Worm (Caenorhabditis elegans) whole organism, young adult: ENCODE data around the gene fzr-1.

Source experiments
- B0336.3 ChIP-seq: fragments of 200-800 bp; sonication (Bioruptor generic); IDR thresholded peaks from 2 replicates; pipeline ENCODE4 v1.3.6; 2022; ENCODE audit warnings: missing genetic modification characterization, missing compliant biosample characterization
- C06A6.2 ChIP-seq: fragments of 200-800 bp; sonication (Bioruptor generic); conservative IDR thresholded peaks from 2 replicates; pipeline ENCODE4 v1.3.6; 2022; ENCODE audit warnings: missing genetic modification characterization, missing compliant biosample characterization
- F22D6.2 ChIP-seq: sonication (generic microtip); optimal IDR thresholded peaks from 2 replicates; lab custom pipeline; 2016; ENCODE audit warnings: mild to moderate bottlenecking, missing genetic modification characterization, missing compliant biosample characterization
- F23B12.7 ChIP-seq: sonication (generic microtip); optimal IDR thresholded peaks from 2 replicates; lab custom pipeline; 2017; ENCODE audit warnings: missing genetic modification characterization, mild to moderate bottlenecking, missing compliant biosample characterization, antibody characterized with exemption, moderate library complexity; ENCODE audit not compliant: insufficient read depth
- F33H1.4 ChIP-seq: fragments of 200-800 bp; sonication (Bioruptor generic); IDR thresholded peaks from 2 replicates; pipeline ENCODE4 v1.3.6; 2022; ENCODE audit warnings: missing genetic modification reagents, missing genetic modification characterization, missing compliant biosample characterization
- F55B11.4 ChIP-seq: sonication (generic microtip); optimal IDR thresholded peaks from 2 replicates; lab custom pipeline; 2016; ENCODE audit warnings: missing compliant biosample characterization, missing genetic modification characterization, borderline replicate concordance; ENCODE audit not compliant: insufficient read depth
- F57A8.1 ChIP-seq: fragments of 200-800 bp; sonication (Bioruptor generic); optimal IDR thresholded peaks from 2 replicates; lab custom pipeline; 2018; ENCODE audit warnings: mild to moderate bottlenecking, missing genetic modification characterization, moderate library complexity, missing compliant biosample characterization
- F57C9.4 ChIP-seq: sonication (generic microtip); optimal IDR thresholded peaks from 2 replicates; lab custom pipeline; 2017; ENCODE audit warnings: mild to moderate bottlenecking, missing genetic modification characterization, missing compliant biosample characterization
- T26A5.8 ChIP-seq: sonication (generic microtip); optimal IDR thresholded peaks from 2 replicates; lab custom pipeline; 2016; ENCODE audit warnings: missing genetic modification characterization, missing compliant biosample characterization
- Y53F4B.3 ChIP-seq: fragments of 200-800 bp; sonication (Bioruptor generic); IDR thresholded peaks from 2 replicates; pipeline ENCODE4 v1.3.6; 2022; ENCODE audit warnings: missing genetic modification reagents, missing genetic modification characterization, missing compliant biosample characterization
- athp-1 ChIP-seq: sonication (generic microtip); optimal IDR thresholded peaks from 2 replicates; lab custom pipeline; 2017; ENCODE audit warnings: mild to moderate bottlenecking, missing genetic modification characterization, missing compliant biosample characterization
- attf-3 ChIP-seq: fragments of 200-800 bp; sonication (Bioruptor generic); conservative IDR thresholded peaks from 2 replicates; pipeline ENCODE4 v1.3.6; 2022; ENCODE audit warnings: missing genetic modification reagents, missing genetic modification characterization, missing compliant biosample characterization
- bed-1 ChIP-seq: fragments of 200-800 bp; sonication (Bioruptor generic); IDR thresholded peaks from 2 replicates; pipeline ENCODE4 v1.3.6; 2022; ENCODE audit warnings: missing genetic modification reagents, missing genetic modification characterization, missing compliant biosample characterization
- ccch-3 ChIP-seq: fragments of 200-800 bp; sonication (Bioruptor generic); optimal IDR thresholded peaks from 2 replicates; lab custom pipeline; 2018; ENCODE audit warnings: mild to moderate bottlenecking, missing genetic modification characterization, missing compliant biosample characterization
- ceh-58 ChIP-seq: fragments of 200-800 bp; sonication (Bioruptor generic); IDR thresholded peaks from 2 replicates; pipeline ENCODE4 v1.3.6; 2022; ENCODE audit warnings: missing genetic modification characterization, missing compliant biosample characterization
- ceh-91 ChIP-seq: fragments of 200-800 bp; sonication (Bioruptor generic); IDR thresholded peaks from 2 replicates; pipeline ENCODE4 v1.3.6; 2022; ENCODE audit warnings: missing genetic modification reagents, missing genetic modification characterization, missing compliant biosample characterization
- dpl-1 ChIP-seq: fragments of 150-350 bp; optimal IDR thresholded peaks from 2 replicates; lab custom pipeline; 2014; ENCODE audit warnings: missing biosample characterization, missing genetic modification reagents, missing genetic modification characterization
- egl-44 ChIP-seq: fragments of 200-800 bp; sonication (Bioruptor generic); IDR thresholded peaks from 2 replicates; pipeline ENCODE4 v1.3.6; 2022; ENCODE audit warnings: missing genetic modification reagents, missing genetic modification characterization, missing compliant biosample characterization
- fkh-3 ChIP-seq: sonication (generic microtip); optimal IDR thresholded peaks from 2 replicates; lab custom pipeline; 2016; ENCODE audit warnings: mild to moderate bottlenecking, missing genetic modification characterization, missing compliant biosample characterization
- him-1 ChIP-seq: sonication (generic microtip); optimal IDR thresholded peaks from 2 replicates; lab custom pipeline; 2016; ENCODE audit warnings: missing genotype, missing genetic modification reagents, missing genetic modification characterization, missing compliant biosample characterization
- hlh-26 ChIP-seq: fragments of 200-800 bp; sonication (Bioruptor generic); conservative IDR thresholded peaks from 2 replicates; pipeline ENCODE4 v1.3.6; 2022; ENCODE audit warnings: missing genetic modification reagents, missing genetic modification characterization, missing compliant biosample characterization
- hmg-1.2 ChIP-seq: fragments of 200-800 bp; sonication (Bioruptor generic); IDR thresholded peaks from 2 replicates; pipeline ENCODE4 v1.3.6; 2022; ENCODE audit warnings: missing genetic modification reagents, missing genetic modification characterization, missing compliant biosample characterization
- hmg-20 ChIP-seq: fragments of 200-800 bp; sonication (Bioruptor generic); IDR thresholded peaks from 2 replicates; pipeline ENCODE4 v1.3.6; 2022; ENCODE audit warnings: missing genetic modification reagents, missing genetic modification characterization, missing compliant biosample characterization
- let-526 ChIP-seq: fragments of 200-800 bp; sonication (Bioruptor generic); IDR thresholded peaks from 2 replicates; pipeline ENCODE4 v1.3.6; 2022; ENCODE audit warnings: missing genetic modification reagents, missing genetic modification characterization, missing compliant biosample characterization
- lin-54 ChIP-seq: fragments of 200-800 bp; sonication (Bioruptor generic); optimal IDR thresholded peaks from 2 replicates; lab custom pipeline; 2018; ENCODE audit warnings: mild to moderate bottlenecking, missing genetic modification characterization, missing compliant biosample characterization
- lir-1 ChIP-seq: fragments of 200-800 bp; sonication (Bioruptor generic); conservative IDR thresholded peaks from 2 replicates; pipeline ENCODE4 v1.3.6; 2022; ENCODE audit warnings: missing genetic modification reagents, missing genetic modification characterization, missing compliant biosample characterization
- lsl-1 ChIP-seq: fragments of 200-800 bp; sonication (Bioruptor generic); optimal IDR thresholded peaks from 2 replicates; lab custom pipeline; 2018; ENCODE audit warnings: mild to moderate bottlenecking, missing genetic modification characterization, moderate library complexity, missing compliant biosample characterization
- lsy-27 ChIP-seq: sonication (generic microtip); optimal IDR thresholded peaks from 2 replicates; lab custom pipeline; 2017; ENCODE audit warnings: missing genetic modification characterization, mild to moderate bottlenecking, missing compliant biosample characterization, antibody characterized with exemption, missing genotype, borderline replicate concordance; ENCODE audit not compliant: insufficient read depth
- mcd-1 ChIP-seq: fragments of 200-800 bp; sonication (Bioruptor generic); IDR thresholded peaks from 2 replicates; pipeline ENCODE4 v1.3.6; 2022; ENCODE audit warnings: missing genetic modification reagents, missing genetic modification characterization, missing compliant biosample characterization
- mxl-1 ChIP-seq: sonication (generic microtip); optimal IDR thresholded peaks from 2 replicates; lab custom pipeline; 2016; ENCODE audit warnings: missing genetic modification characterization, missing compliant biosample characterization
- nfyb-1 ChIP-seq: fragments of 200-800 bp; sonication (Bioruptor generic); IDR thresholded peaks from 2 replicates; pipeline ENCODE4 v1.3.6; 2022; ENCODE audit warnings: missing genetic modification reagents, missing genetic modification characterization, missing compliant biosample characterization
- nhr-90 ChIP-seq: sonication (generic microtip); optimal IDR thresholded peaks from 2 replicates; lab custom pipeline; 2016; ENCODE audit warnings: missing genotype, mild to moderate bottlenecking, missing genetic modification characterization, missing compliant biosample characterization
- pha-4 ChIP-seq: fragments of 150-350 bp; sonication (generic microtip); optimal IDR thresholded peaks from 2 replicates; lab custom pipeline; 2014; ENCODE audit warnings: missing biosample characterization, missing genetic modification reagents, missing genetic modification characterization
- rcor-1 ChIP-seq: fragments of 200-800 bp; sonication (Bioruptor generic); IDR thresholded peaks from 2 replicates; pipeline ENCODE4 v1.3.6; 2022; ENCODE audit warnings: missing genetic modification reagents, missing genetic modification characterization, missing compliant biosample characterization
- repo-1 ChIP-seq: sonication (generic microtip); optimal IDR thresholded peaks from 2 replicates; lab custom pipeline; 2017; ENCODE audit warnings: mild to moderate bottlenecking, missing genetic modification characterization, missing compliant biosample characterization
- somi-1 ChIP-seq: fragments of 200-800 bp; sonication (Bioruptor generic); optimal IDR thresholded peaks from 2 replicates; lab custom pipeline; 2018; ENCODE audit warnings: mild to moderate bottlenecking, missing genetic modification characterization, missing compliant biosample characterization
- tlf-1 ChIP-seq: fragments of 200-800 bp; sonication (Bioruptor generic); optimal IDR thresholded peaks from 2 replicates; lab custom pipeline; 2018; ENCODE audit warnings: mild to moderate bottlenecking, missing genetic modification characterization, missing compliant biosample characterization

Gene fzr-1

DNA sequence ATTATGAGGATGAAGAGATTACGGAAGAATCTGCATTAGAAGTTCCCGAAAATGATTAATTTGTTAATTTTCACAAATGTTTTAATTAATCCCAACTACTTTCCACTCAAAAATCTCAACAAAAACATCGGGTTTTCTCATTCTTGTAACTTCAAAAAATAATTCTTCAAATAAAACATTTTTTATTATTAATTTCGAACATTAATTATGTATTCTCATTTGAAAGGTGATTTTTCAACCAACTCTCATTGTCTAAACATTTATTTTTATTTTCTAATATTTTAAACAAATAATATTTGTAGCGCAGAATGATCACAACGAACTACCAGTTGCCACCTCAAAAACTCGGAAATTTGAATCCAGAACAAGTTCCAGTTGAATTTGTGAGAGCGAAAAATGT is 27.0 kb upstream of the fzr-1 start, which contains the start of gene ZK1320.7:
Gene ZK1320.7, plus strand, starts transcription at position 301 of the 400 bp plus-strand sequence.
- TF ChIP-seq F33H1.4 (GFP tag; lab: Robert Waterston, UW) (no peak), somi-1 (no peak), him-1 (tag; lab: Kevin White, UChicago) (no peak), lsl-1 (GFP tag; lab: Kevin White, UChicago) (no peak), pha-4 (no peak), fkh-3 (tag; lab: Kevin White, UChicago) (no peak), lin-54 (GFP tag; lab: Kevin White, UChicago) (no peak), ccch-3 (no peak), dpl-1 (GFP tag; lab: Kevin White, UChicago) (no peak)

- TF ChIP-seq dpl-1 (GFP tag; lab: Kevin White, UChicago) (no peak), hmg-1.2 (GFP tag; lab: Robert Waterston, UW) (peak; percentile 16; the same call in 1 of the 2 replicates), F33H1.4 (GFP tag; lab: Robert Waterston, UW) (no peak), attf-3 (GFP tag; lab: Robert Waterston, UW) (peak; percentile 95), fkh-3 (tag; lab: Kevin White, UChicago) (no peak), lir-1 (GFP tag; lab: Robert Waterston, UW) (no peak), F57A8.1 (no peak), F57C9.4 (no peak), mxl-1 (tag; lab: Kevin White, UChicago) (no peak), mcd-1 (GFP tag; lab: Robert Waterston, UW) (no peak), ceh-58 (no peak), nhr-90 (tag; lab: Kevin White, UChicago) (no peak), F55B11.4 (tag; lab: Kevin White, UChicago) (no peak), lsl-1 (GFP tag; lab: Kevin White, UChicago) (peak; percentile 73), ceh-91 (GFP tag; lab: Robert Waterston, UW) (no peak), Y53F4B.3 (GFP tag; lab: Robert Waterston, UW) (no peak)
Observed at ce11 chrII:9668959-9669358, 24.7 kb upstream of the fzr-1 start, which contains the start of gene taf-8. Gene taf-8 (plus strand): TSS chrII:9669318.

- TF ChIP-seq C06A6.2 (GFP tag; lab: Robert Waterston, UW) (no peak), B0336.3 (GFP tag; lab: Robert Waterston, UW) (no peak), hmg-1.2 (GFP tag; lab: Robert Waterston, UW) (peak; percentile 88), attf-3 (GFP tag; lab: Robert Waterston, UW) (0 out of 2 replicates have a peak, but pooled peaks have one; percentile 11), let-526 (no peak)
- TF ChIP-seq, all 124 proteins: peak for 2
Observed at ce11 chrII:9667382-9667781, 23.1 kb upstream of the fzr-1 start, which contains the start of gene ZK1320.11. Gene ZK1320.11 (plus strand): TSS chrII:9667624.

DNA sequence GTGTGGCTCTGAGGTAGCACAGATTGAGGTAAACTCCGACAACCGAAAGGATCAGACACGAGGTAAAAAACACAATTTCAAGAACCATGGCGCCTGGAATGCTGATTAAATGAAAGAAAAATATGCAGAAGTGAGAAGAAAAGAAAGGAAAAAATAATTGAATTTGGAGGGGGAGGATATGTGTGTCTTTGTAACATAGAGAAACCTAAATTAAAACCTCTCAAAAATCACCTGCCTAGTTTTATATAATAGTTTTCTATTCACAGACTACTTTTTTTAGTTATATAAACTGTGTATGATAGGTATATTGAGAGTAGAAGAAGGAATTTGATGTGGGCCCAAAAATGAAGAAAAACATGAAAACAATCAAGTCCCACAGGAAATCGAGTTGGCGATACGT is 21.3 kb upstream of the fzr-1 start, which contains the start of gene ZK1320.5:
Gene ZK1320.5, minus strand, starts transcription at position 101 of the 400 bp plus-strand sequence.
- TF ChIP-seq F22D6.2 (tag; lab: Kevin White, UChicago) (no peak), lsy-27 (tag; lab: Kevin White, UChicago) (no peak), hmg-1.2 (GFP tag; lab: Robert Waterston, UW) (no peak), hlh-26 (GFP tag; lab: Robert Waterston, UW) (no peak), lir-1 (GFP tag; lab: Robert Waterston, UW) (no peak), athp-1 (no peak), egl-44 (no peak), nfyb-1 (no peak)

ce11 chrII:9662797-9663196 is 18.5 kb upstream of the fzr-1 start, which contains the start of gene cyp-13A10:
Gene cyp-13A10 (minus strand): TSS chrII:9662884.
- TF ChIP-seq repo-1 (no peak), bed-1 (GFP tag; lab: Robert Waterston, UW) (no peak), rcor-1 (no peak), hmg-20 (GFP tag; lab: Robert Waterston, UW) (no peak), tlf-1 (GFP tag; lab: Kevin White, UChicago) (no peak), T26A5.8 (tag; lab: Kevin White, UChicago) (no peak), ceh-91 (GFP tag; lab: Robert Waterston, UW) (no peak), F23B12.7 (tag; lab: Kevin White, UChicago) (no peak)
